Fruit fly (Drosophila melanogaster) whole organism, embryonic: ENCODE results near the gene CG5003.

ENCODE experiments used
- CG10462 ChIP-seq: fragments of 200-800 bp; sonication (Bioruptor generic); optimal IDR thresholded peaks from 2 replicates; lab custom pipeline; 2016; ENCODE audit warnings: missing biosample characterization, missing genetic modification characterization
- CG11093 ChIP-seq: fragments of 200-800 bp; sonication (Bioruptor generic); IDR thresholded peaks from 3 replicates; pipeline ENCODE4 v1.3.6; 2022; ENCODE audit warnings: missing biosample characterization, missing genetic modification characterization
- CG11398 ChIP-seq: fragments of 200-800 bp; sonication (Bioruptor generic); optimal IDR thresholded peaks from 2 replicates; lab custom pipeline; 2016; ENCODE audit warnings: missing biosample characterization, missing genetic modification characterization
- CG11696 ChIP-seq: fragments of 200-800 bp; sonication (Bioruptor generic); IDR thresholded peaks from 2 replicates; pipeline ENCODE4 v1.3.6; 2022; ENCODE audit warnings: missing biosample characterization, missing genetic modification characterization
- CG12071 ChIP-seq: fragments of 200-800 bp; sonication (Bioruptor generic); optimal IDR thresholded peaks from 3 replicates; lab custom pipeline; 2018; ENCODE audit warnings: missing biosample characterization, mild to moderate bottlenecking, missing genetic modification characterization
- CG12104 ChIP-seq: fragments of 200-800 bp; sonication (Bioruptor generic); optimal IDR thresholded peaks from 3 replicates; lab custom pipeline; 2016; ENCODE audit warnings: missing biosample characterization, missing genetic modification characterization
- CG12236 ChIP-seq: fragments of 200-800 bp; sonication (Bioruptor generic); optimal IDR thresholded peaks from 2 replicates; lab custom pipeline; 2016; ENCODE audit warnings: missing biosample characterization, missing genetic modification characterization
- CG12744 ChIP-seq: fragments of 200-800 bp; sonication (Bioruptor generic); optimal IDR thresholded peaks from 2 replicates; lab custom pipeline; 2016; ENCODE audit warnings: missing biosample characterization, missing genetic modification characterization
- CG12769 ChIP-seq: fragments of 200-800 bp; sonication (Bioruptor generic); optimal IDR thresholded peaks from 2 replicates; lab custom pipeline; 2019; ENCODE audit warnings: missing biosample characterization, mild to moderate bottlenecking, missing genetic modification characterization, moderate library complexity
- CG16815 ChIP-seq: fragments of 200-800 bp; sonication (Bioruptor generic); optimal IDR thresholded peaks from 3 replicates; lab custom pipeline; 2017; ENCODE audit warnings: missing biosample characterization, mild to moderate bottlenecking, missing genetic modification characterization
- CG18619 ChIP-seq: fragments of 200-800 bp; sonication (Bioruptor generic); optimal IDR thresholded peaks from 3 replicates; lab custom pipeline; 2017; ENCODE audit warnings: missing biosample characterization, mild to moderate bottlenecking, missing genetic modification characterization
- CG2116 ChIP-seq: fragments of 200-800 bp; sonication (Bioruptor generic); optimal IDR thresholded peaks from 3 replicates; lab custom pipeline; 2018; ENCODE audit warnings: missing biosample characterization, mild to moderate bottlenecking, missing genetic modification characterization
- CG2712 ChIP-seq: fragments of 200-800 bp; optimal IDR thresholded peaks from 3 replicates; lab custom pipeline; 2019; ENCODE audit warnings: missing biosample characterization, mild to moderate bottlenecking, missing genetic modification characterization, moderate library complexity
- CG3065 ChIP-seq: fragments of 200-800 bp; sonication (Bioruptor generic); optimal IDR thresholded peaks from 2 replicates; lab custom pipeline; 2016; ENCODE audit warnings: missing biosample characterization, missing genetic modification characterization
- CG3726 ChIP-seq: fragments of 200-800 bp; sonication (Bioruptor generic); IDR thresholded peaks from 3 replicates; pipeline ENCODE4, ENCODE4 v1.3.6; 2022; ENCODE audit warnings: missing biosample characterization, missing genetic modification characterization
- CG42726 ChIP-seq: fragments of 200-800 bp; sonication (Bioruptor generic); IDR thresholded peaks from 2 replicates; pipeline ENCODE4 v1.3.6; 2022; ENCODE audit warnings: missing biosample characterization, missing genetic modification characterization; ENCODE audit not compliant: partially characterized antibody
- CG6254 ChIP-seq: fragments of 200-800 bp; sonication (Bioruptor generic); optimal IDR thresholded peaks from 3 replicates; lab custom pipeline; 2017; ENCODE audit warnings: mild to moderate bottlenecking, missing biosample characterization, missing genetic modification reagents, missing genetic modification characterization
- CG7987 ChIP-seq: fragments of 200-800 bp; sonication (Bioruptor generic); optimal IDR thresholded peaks from 2 replicates; lab custom pipeline; 2018; ENCODE audit warnings: missing biosample characterization, mild to moderate bottlenecking, missing genetic modification characterization, moderate library complexity
- CG8924 ChIP-seq: fragments of 200-800 bp; optimal IDR thresholded peaks from 3 replicates; lab custom pipeline; 2019; ENCODE audit warnings: missing biosample characterization, mild to moderate bottlenecking, missing genetic modification characterization, moderate library complexity
- CG9215 ChIP-seq: fragments of 200-800 bp; sonication (Bioruptor generic); IDR thresholded peaks from 2 replicates; pipeline ENCODE4 v1.3.6; 2022; ENCODE audit warnings: missing biosample characterization, missing genetic modification characterization
- CG9797 ChIP-seq: fragments of 200-800 bp; sonication (Bioruptor generic); optimal IDR thresholded peaks from 3 replicates; lab custom pipeline; 2018; ENCODE audit warnings: missing biosample characterization, mild to moderate bottlenecking, missing genetic modification characterization
- Camta ChIP-seq: fragments of 200-800 bp; sonication (Bioruptor generic); optimal IDR thresholded peaks from 2 replicates; lab custom pipeline; 2016; ENCODE audit warnings: missing biosample characterization, missing genetic modification characterization
- Dll ChIP-seq: fragments of 200-800 bp; sonication (Bioruptor generic); IDR thresholded peaks from 4 replicates; pipeline ENCODE4 v1.3.6; 2022; ENCODE audit warnings: missing biosample characterization, missing genetic modification characterization; ENCODE audit not compliant: partially characterized antibody
- GATAe ChIP-seq: fragments of 200-800 bp; sonication (Bioruptor generic); conservative IDR thresholded peaks from 2 replicates; pipeline ENCODE4 v1.3.6; 2022; ENCODE audit warnings: missing biosample characterization, missing genetic modification characterization
- Jarid2 ChIP-seq: fragments of 200-800 bp; sonication (Bioruptor generic); optimal IDR thresholded peaks from 3 replicates; lab custom pipeline; 2017; ENCODE audit warnings: mild to moderate bottlenecking, missing biosample characterization, missing genetic modification reagents, missing genetic modification characterization
- Mes4 ChIP-seq: fragments of 200-800 bp; sonication (Bioruptor generic); optimal IDR thresholded peaks from 2 replicates; lab custom pipeline; 2016; ENCODE audit warnings: missing biosample characterization, missing genetic modification characterization
- Mrtf ChIP-seq: fragments of 200-800 bp; sonication (Bioruptor generic); IDR thresholded peaks from 3 replicates; pipeline ENCODE4 v1.3.6; 2022; ENCODE audit warnings: missing biosample characterization, missing genetic modification characterization
- NC2α ChIP-seq: fragments of 200-800 bp; sonication (Bioruptor generic); optimal IDR thresholded peaks from 2 replicates; lab custom pipeline; 2016; ENCODE audit warnings: missing biosample characterization, missing genetic modification characterization
- NC2β ChIP-seq: fragments of 200-800 bp; sonication (Bioruptor generic); optimal IDR thresholded peaks from 2 replicates; lab custom pipeline; 2016; ENCODE audit warnings: missing biosample characterization, missing genetic modification characterization
- TFAM ChIP-seq: fragments of 200-800 bp; sonication (Bioruptor generic); optimal IDR thresholded peaks from 2 replicates; lab custom pipeline; 2017; ENCODE audit warnings: missing biosample characterization, missing genetic modification characterization, inconsistent platforms
- YL-1 ChIP-seq: fragments of 200-800 bp; sonication (Bioruptor generic); optimal IDR thresholded peaks from 3 replicates; lab custom pipeline; 2017; ENCODE audit warnings: missing biosample characterization, mild to moderate bottlenecking, missing genetic modification characterization
- al ChIP-seq: fragments of 200-800 bp; sonication (Bioruptor generic); IDR thresholded peaks from 2 replicates; pipeline ENCODE4 v1.3.6; 2022; ENCODE audit warnings: missing biosample characterization, missing genetic modification characterization
- amos ChIP-seq: fragments of 200-800 bp; sonication (Bioruptor generic); IDR thresholded peaks from 2 replicates; pipeline ENCODE4 v1.3.6; 2022; ENCODE audit warnings: missing biosample characterization, missing genetic modification characterization; ENCODE audit not compliant: partially characterized antibody
- ato ChIP-seq: fragments of 200-800 bp; sonication (Bioruptor generic); IDR thresholded peaks from 2 replicates; pipeline ENCODE4 v1.3.6; 2022; ENCODE audit warnings: missing biosample characterization, missing genetic modification characterization; ENCODE audit not compliant: partially characterized antibody
- bab2 ChIP-seq: fragments of 200-800 bp; sonication (Bioruptor generic); optimal IDR thresholded peaks from 2 replicates; lab custom pipeline; 2016; ENCODE audit warnings: missing biosample characterization, missing genetic modification characterization
- bbx ChIP-seq: fragments of 200-800 bp; sonication (Bioruptor generic); IDR thresholded peaks from 2 replicates; pipeline ENCODE4 v1.3.6; 2022; ENCODE audit warnings: missing biosample characterization, missing genetic modification characterization; ENCODE audit not compliant: partially characterized antibody
- bcd ChIP-seq: fragments of 200-800 bp; sonication (Bioruptor generic); optimal IDR thresholded peaks from 2 replicates; lab custom pipeline; 2017; ENCODE audit warnings: missing biosample characterization, mild to moderate bottlenecking, missing genetic modification characterization
- br ChIP-seq: fragments of >200 bp; optimal IDR thresholded peaks from 2 replicates; lab custom pipeline; 2017
- danr ChIP-seq: fragments of 200-800 bp; sonication (Bioruptor generic); IDR thresholded peaks from 2 replicates; pipeline ENCODE4 v1.3.6; 2022; ENCODE audit warnings: missing biosample characterization, missing genetic modification characterization
- dm ChIP-seq: fragments of 200-800 bp; sonication (Bioruptor generic); optimal IDR thresholded peaks from 3 replicates; lab custom pipeline; 2016; ENCODE audit warnings: missing biosample characterization, missing genetic modification characterization
- fru ChIP-seq: fragments of >200 bp; optimal IDR thresholded peaks from 2 replicates; lab custom pipeline; 2017
- lab ChIP-seq: fragments of 200-800 bp; sonication (Bioruptor generic); optimal IDR thresholded peaks from 3 replicates; lab custom pipeline; 2017; ENCODE audit warnings: missing biosample characterization, missing genetic modification characterization, mild to moderate bottlenecking, moderate library complexity, missing genetic modification reagents
- lov ChIP-seq, 2 experiments: fragments of 200-800 bp in 1 of 2; fragments of >200 bp in 1 of 2; sonication (Bioruptor generic) in 1 of 2; IDR thresholded peaks in 1 of 2; optimal IDR thresholded peaks in 1 of 2; 2 replicates in 1 of 2; 3 replicates in 1 of 2; pipeline versions ENCODE4 v1.3.6 to Lab custom; 2017 to 2022; ENCODE audit warnings: missing biosample characterization in 1 of 2, missing genetic modification characterization in 1 of 2
- nerfin-2 ChIP-seq: fragments of 200-800 bp; sonication (Bioruptor generic); IDR thresholded peaks from 2 replicates; pipeline ENCODE4 v1.3.6; 2022; ENCODE audit warnings: missing biosample characterization, missing genetic modification characterization; ENCODE audit not compliant: partially characterized antibody
- oc ChIP-seq: fragments of 200-800 bp; sonication (Bioruptor generic); optimal IDR thresholded peaks from 2 replicates; lab custom pipeline; 2018; ENCODE audit warnings: missing biosample characterization, mild to moderate bottlenecking, missing genetic modification characterization, moderate library complexity
- pho ChIP-seq: fragments of 200-800 bp; sonication (Bioruptor generic); optimal IDR thresholded peaks from 2 replicates; lab custom pipeline; 2016; ENCODE audit warnings: missing biosample characterization, missing genetic modification characterization
- pum ChIP-seq: fragments of 200-800 bp; sonication (Bioruptor generic); optimal IDR thresholded peaks from 2 replicates; lab custom pipeline; 2016; ENCODE audit warnings: missing biosample characterization, missing genetic modification characterization
- sima ChIP-seq: fragments of 200-800 bp; sonication (Bioruptor generic); optimal IDR thresholded peaks from 2 replicates; lab custom pipeline; 2016; ENCODE audit warnings: missing biosample characterization, missing genetic modification characterization
- stwl ChIP-seq: fragments of 200-800 bp; sonication (Bioruptor generic); optimal IDR thresholded peaks from 3 replicates; lab custom pipeline; 2018; ENCODE audit warnings: missing biosample characterization, mild to moderate bottlenecking, missing genetic modification characterization, moderate library complexity
- tio ChIP-seq: fragments of 200-800 bp; sonication (Bioruptor generic); optimal IDR thresholded peaks from 2 replicates; lab custom pipeline; 2017; ENCODE audit warnings: missing biosample characterization, missing genetic modification characterization, inconsistent platforms

The CG5003 gene

DNA sequence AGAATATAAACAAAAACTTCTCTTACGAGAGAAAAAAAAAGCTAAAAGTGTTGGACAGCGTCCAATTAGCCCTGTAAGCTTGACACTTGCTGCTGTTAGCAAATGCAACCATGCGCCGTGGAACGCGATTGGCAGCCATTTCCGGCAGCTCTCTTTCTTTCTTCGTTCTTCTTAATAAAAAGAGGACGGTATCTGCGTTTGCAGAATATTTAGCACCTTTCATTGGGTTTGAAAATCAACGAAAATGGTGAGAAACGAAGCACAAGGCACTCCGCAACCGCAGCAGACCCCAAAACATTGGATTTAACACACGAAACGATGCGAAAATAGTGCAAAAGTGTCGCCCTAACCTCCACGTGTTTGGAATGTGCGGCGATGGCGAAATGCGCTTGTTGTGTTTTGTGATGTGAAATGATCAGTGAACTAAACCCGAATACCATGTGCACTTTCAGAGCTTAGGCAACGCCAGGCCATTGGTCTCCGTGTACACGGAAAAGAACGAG, 6.4 kb upstream of the CG5003 start, which contains the start of gene RpL4 (continued):
- TF ChIP-seq CG12236 (GFP tag; lab: Kevin White, UChicago) (peak; percentile 60), amos (GFP tag; lab: Robert Waterston, UW) (no peak), stwl (tag; lab: Kevin White, UChicago) (peak; percentile 69), oc (tag; lab: Kevin White, UChicago) (peak; percentile 44), CG2116 (GFP tag; lab: Kevin White, UChicago) (peak; percentile 99), CG7987 (peak; percentile 95), tio (GFP tag; lab: Kevin White, UChicago) (no peak), CG12104 (GFP tag; lab: Kevin White, UChicago) (peak; percentile 85), NC2β (peak; percentile 96), CG12744 (GFP tag; lab: Kevin White, UChicago) (peak; percentile 78), CG6254 (GFP tag; lab: Kevin White, UChicago) (peak; percentile 60), CG8924 (tag; lab: Kevin White, UChicago) (peak; percentile 42), CG11398 (GFP tag; lab: Kevin White, UChicago) (peak; percentile 81), CG12769 (no peak), Mrtf (GFP tag; lab: Robert Waterston, UW) (peak; percentile 50; the same call in 1 of the 3 replicates), lab (GFP tag; lab: Kevin White, UChicago) (peak; percentile 93), Dll (GFP tag; lab: Robert Waterston, UW) (no peak), pum (peak; percentile 51), CG10462 (peak; percentile 48), CG12071 (GFP tag; lab: Kevin White, UChicago) (peak; percentile 88), Mes4 (GFP tag; lab: Kevin White, UChicago) (peak; percentile 93), CG42726 (GFP tag; lab: Robert Waterston, UW) (no peak), CG3726 (peak; percentile 52), CG9797 (peak; percentile 27), CG3065 (GFP tag; lab: Kevin White, UChicago) (peak; percentile 68), CG9215 (no peak), bbx (peak; percentile 27; the same call in 1 of the 2 replicates), CG16815 (peak; percentile 58), al (GFP tag; lab: Robert Waterston, UW) (peak; percentile 61), TFAM (GFP tag; lab: Kevin White, UChicago) (peak; percentile 31), lov (optimal IDR thresholded peaks at IDR 0.05; lab: Kevin White, UChicago) (no peak), lov (GFP tag; IDR thresholded peaks at IDR 0.05; lab: Robert Waterston, UW) (peak; percentile 87), danr (GFP tag; lab: Robert Waterston, UW) (peak; percentile 39; the same call in 1 of the 2 replicates), CG11696 (peak; percentile 74), br (lab: Kevin White, UChicago) (no peak), NC2α (GFP tag; lab: Kevin White, UChicago) (peak; percentile 74), CG18619 (GFP tag; lab: Kevin White, UChicago) (peak; percentile 93), Jarid2 (GFP tag; lab: Kevin White, UChicago) (peak; percentile 50), bcd (GFP tag; lab: Kevin White, UChicago) (peak; percentile 92), GATAe (no peak; the same call in 1 of the 2 replicates), pho (GFP tag; lab: Kevin White, UChicago) (peak; percentile 77), nerfin-2 (GFP tag; lab: Robert Waterston, UW) (no peak), Camta (GFP tag; lab: Kevin White, UChicago) (peak; percentile 89), CG11093 (GFP tag; lab: Robert Waterston, UW) (no peak), dm (peak; percentile 94), ato (no peak), bab2 (GFP tag; lab: Kevin White, UChicago) (peak; percentile 37), CG2712 (tag; lab: Kevin White, UChicago) (peak; percentile 40), fru (lab: Kevin White, UChicago) (no peak), YL-1 (GFP tag; lab: Kevin White, UChicago) (peak; percentile 98), sima (GFP tag; lab: Kevin White, UChicago) (peak; percentile 8)
